Worm (Caenorhabditis elegans): ENCODE data around the gene sra-12.

ce11 chrII:10859359-10859758, 44.9 kb downstream of the sra-12 start:
- TF ChIP-seq W03F9.2 (tag; optimal IDR thresholded peaks at IDR 0.05) (no peak), dao-5 (tag; optimal IDR thresholded peaks at IDR 0.05) (no peak)

Measured in whole organism, L4/young adult.